Fruit fly (Drosophila melanogaster): ENCODE results near the gene CG15892.

Gene CG15892

dm6 chrX:6263614-6264130 lies 30.5 kb downstream of the CG15892 start (continued):
- TF ChIP-seq Vsx1 (GFP tag; optimal IDR thresholded peaks at IDR 0.05) (peak; percentile 66), Neu2 (GFP tag; optimal IDR thresholded peaks at IDR 0.05; ENCODE audit: borderline replicate concordance) (no peak), chif (GFP tag; optimal IDR thresholded peaks at IDR 0.05) (peak; percentile 22 to 52), CG1024 (GFP tag; IDR thresholded peaks at IDR 0.05) (no peak), CG17328 (GFP tag; IDR thresholded peaks at IDR 0.05) (no peak), bowl (GFP tag; IDR thresholded peaks at IDR 0.05) (no peak), Lim3 (GFP tag; IDR thresholded peaks at IDR 0.05) (no peak), sd (tag; optimal IDR thresholded peaks at IDR 0.05) (peak; percentile 97), Trl (optimal IDR thresholded peaks at IDR 0.05) (no peak), Trl (GFP tag; optimal IDR thresholded peaks at IDR 0.05) (no peak), ATbp (GFP tag; optimal IDR thresholded peaks at IDR 0.05) (peak; percentile 68), CG4707 (GFP tag; optimal IDR thresholded peaks at IDR 0.05) (no peak), lola (GFP tag; optimal IDR thresholded peaks at IDR 0.05) (peak in 1 of 3 experiments; percentile 25), CG10543 (GFP tag; optimal IDR thresholded peaks at IDR 0.05) (peak; percentile 86), fru (optimal IDR thresholded peaks at IDR 0.05) (no peak), slp2 (GFP tag; optimal IDR thresholded peaks at IDR 0.05) (peak; percentile 31), CG6272 (GFP tag; IDR thresholded peaks at IDR 0.05) (peak; percentile 33; the same call in 1 of the 2 replicates), Fer3 (tag; optimal IDR thresholded peaks at IDR 0.05) (peak; percentile 77), disco-r (GFP tag; optimal IDR thresholded peaks at IDR 0.05) (no peak), Mes4 (GFP tag; optimal IDR thresholded peaks at IDR 0.05) (no peak), CG9817 (tag; optimal IDR thresholded peaks at IDR 0.05) (peak; percentile 66), Taf1 (GFP tag; IDR thresholded peaks at IDR 0.05) (no peak), Atf3 (GFP tag; optimal IDR thresholded peaks at IDR 0.05) (peak; percentile 11), bsh (GFP tag; optimal IDR thresholded peaks at IDR 0.05) (peak in 1 of 2 experiments; percentile 60), chn (GFP tag; optimal IDR thresholded peaks at IDR 0.05) (peak; percentile 58), Mad (GFP tag; optimal IDR thresholded peaks at IDR 0.05) (peak; percentile 64), CG34376 (GFP tag; optimal IDR thresholded peaks at IDR 0.05) (peak; percentile 84), ara (GFP tag; IDR thresholded peaks at IDR 0.05) (peak; percentile 64; the same call in 1 of the 2 replicates), Nf-YA (GFP tag; IDR thresholded peaks at IDR 0.05) (peak; percentile 48; the same call in 1 of the 2 replicates), CG2199 (GFP tag; IDR thresholded peaks at IDR 0.05) (no peak), CG17385 (GFP tag; optimal IDR thresholded peaks at IDR 0.05) (peak; percentile 77), CG6689 (GFP tag; IDR thresholded peaks at IDR 0.05) (peak; percentile 79), stwl (tag; optimal IDR thresholded peaks at IDR 0.05) (no peak), her (GFP tag; optimal IDR thresholded peaks at IDR 0.05) (no peak), ato (GFP tag; IDR thresholded peaks at IDR 0.05; ENCODE audit: partially characterized antibody) (no peak), sim (GFP tag; IDR thresholded peaks at IDR 0.05) (no peak), z (GFP tag; IDR thresholded peaks at IDR 0.05) (no peak), bab2 (GFP tag; optimal IDR thresholded peaks at IDR 0.05) (peak; percentile 55), phol (tag; optimal IDR thresholded peaks at IDR 0.05) (peak; percentile 84), CG10979 (tag; optimal IDR thresholded peaks at IDR 0.05) (peak; percentile 69), hkb (optimal IDR thresholded peaks at IDR 0.05) (no peak), hkb (GFP tag; IDR thresholded peaks at IDR 0.05) (peak; percentile 84), Lpt (GFP tag; optimal IDR thresholded peaks at IDR 0.05) (no peak), Gsc (GFP tag; IDR thresholded peaks at IDR 0.05) (no peak), Elba2 (GFP tag; optimal IDR thresholded peaks at IDR 0.05) (no peak), da (GFP tag; optimal IDR thresholded peaks at IDR 0.05) (no peak), CG8388 (GFP tag; optimal IDR thresholded peaks at IDR 0.05) (peak; percentile 63), D19A (tag; optimal IDR thresholded peaks at IDR 0.05) (peak; percentile 77), B-H2 (GFP tag; optimal IDR thresholded peaks at IDR 0.05) (peak; percentile 51), run (tag; optimal IDR thresholded peaks at IDR 0.05) (peak; percentile 71), zen (tag; optimal IDR thresholded peaks at IDR 0.05) (peak; percentile 34), tna (GFP tag; IDR thresholded peaks at IDR 0.05; ENCODE audit: partially characterized antibody) (no peak)
